Worm (Caenorhabditis elegans): ENCODE data around the gene ras-2.
"Not testable (repeated sequence)": the region's sequence is repeated elsewhere in the genome, so short reads cannot be mapped to it uniquely, and the experiment has no call there.

DNA sequence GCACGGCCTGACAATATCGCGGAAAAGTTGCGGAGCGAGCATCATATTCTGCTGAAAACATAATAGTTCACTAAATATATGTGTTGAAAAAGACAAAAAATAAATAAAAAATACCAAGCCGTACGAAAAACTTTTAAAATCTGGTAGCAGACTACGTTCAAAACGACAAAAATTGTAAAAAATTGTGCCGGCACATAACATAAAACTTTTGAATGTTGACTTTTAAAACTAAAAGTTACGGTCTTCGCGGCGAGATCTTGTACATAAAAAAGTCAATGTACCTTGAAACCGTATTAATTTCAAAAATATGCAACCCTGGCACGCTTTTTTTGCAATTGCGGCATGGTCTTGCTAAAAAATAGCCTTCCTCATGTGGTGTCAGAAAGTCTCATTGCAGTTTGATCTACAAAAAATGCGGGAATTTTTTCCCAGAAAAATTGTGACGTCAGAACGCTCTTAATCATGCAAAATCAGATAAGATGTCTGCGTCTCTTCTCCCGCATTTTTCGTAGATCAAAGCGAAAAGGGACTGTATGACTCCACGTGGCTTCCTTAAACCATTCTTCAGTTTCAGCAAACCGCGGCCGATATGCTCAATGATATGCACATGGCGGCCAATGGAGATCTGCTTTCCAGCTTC, 42.2 kb upstream of the ras-2 start, which contains the start of the genes gex-5 and C38D4.10:
- not testable (repeated sequence) for TF ChIP-seq nhr-11 (tag; optimal IDR thresholded peaks at IDR 0.05); dve-1 (tag; optimal IDR thresholded peaks at IDR 0.05); sox-4 (tag; optimal IDR thresholded peaks at IDR 0.05); sdc-2 (tag; optimal IDR thresholded peaks at IDR 0.05); ama-1 (optimal IDR thresholded peaks at IDR 0.05); unc-3 (GFP tag; conservative IDR thresholded peaks at IDR 0.05); unc-3 (tag; optimal IDR thresholded peaks at IDR 0.05)

Measured in whole organism, late embryonic.